Worm (Caenorhabditis elegans): ENCODE data around the gene srt-67.

srt-67 gene

DNA sequence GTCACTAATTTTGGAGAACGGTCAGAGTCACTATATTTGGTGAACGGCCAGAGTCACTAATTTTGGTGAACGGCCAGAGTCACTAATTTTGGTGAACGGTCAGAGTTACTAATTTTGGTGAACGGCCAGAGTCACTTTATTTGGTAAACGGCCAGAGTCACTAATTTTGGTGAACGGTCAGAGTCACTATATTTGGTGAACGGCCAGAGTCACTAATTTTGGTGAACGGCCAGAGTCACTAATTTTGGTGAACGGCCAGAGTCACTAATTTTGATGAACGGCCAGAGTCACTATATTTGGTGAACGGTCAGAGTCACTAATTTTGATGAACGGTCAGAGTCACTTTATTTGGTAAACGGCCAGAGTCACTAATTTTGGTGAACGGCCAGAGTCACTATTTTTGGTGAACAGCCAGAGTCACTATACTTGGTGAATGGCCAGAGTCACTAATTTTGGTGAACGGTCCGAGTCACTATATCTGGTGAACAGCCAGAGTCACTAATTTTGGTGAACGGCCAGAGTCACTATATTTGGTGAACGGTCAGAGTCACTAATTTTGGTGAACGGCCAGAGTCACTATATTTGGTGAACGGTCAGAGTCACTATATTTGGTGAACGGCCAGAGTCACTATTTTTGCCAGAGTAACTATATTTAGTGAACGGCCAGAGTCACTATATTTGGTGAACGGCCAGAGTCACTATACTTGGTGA is 27.2 kb upstream of the srt-67 start:
- peak; percentile 34 for TF ChIP-seq ets-7 (tag; optimal IDR thresholded peaks at IDR 0.05)
- TF ChIP-seq tra-4 (tag; optimal IDR thresholded peaks at IDR 0.05) = peak; percentile 53
- peak; percentile 74 for TF ChIP-seq hmg-4 (GFP tag; optimal IDR thresholded peaks at IDR 0.05)
- peak; percentile 12 for TF ChIP-seq ceh-36 (tag; optimal IDR thresholded peaks at IDR 0.05)
- TF ChIP-seq ceh-13 (GFP tag; optimal IDR thresholded peaks at IDR 0.05) = peak; percentile 25

- no peak for TF ChIP-seq hmbx-1 (tag; optimal IDR thresholded peaks at IDR 0.05)
- no peak for TF ChIP-seq flt-1 (GFP tag; IDR thresholded peaks at IDR 0.05)
- no peak for TF ChIP-seq hnd-1 (tag; optimal IDR thresholded peaks at IDR 0.05)
- no peak for TF ChIP-seq ama-1 (optimal IDR thresholded peaks at IDR 0.05)
- TF ChIP-seq tbx-37 (GFP tag; conservative IDR thresholded peaks at IDR 0.05) = no peak
- no peak for TF ChIP-seq sea-1 (GFP tag; conservative IDR thresholded peaks at IDR 0.05)
- no peak for TF ChIP-seq ceh-13 (GFP tag; optimal IDR thresholded peaks at IDR 0.05)
- TF ChIP-seq tbx-11 (GFP tag; IDR thresholded peaks at IDR 0.05) = no peak
- TF ChIP-seq pes-1 (GFP tag; IDR thresholded peaks at IDR 0.05) = no peak
- no peak for TF ChIP-seq ets-7 (tag; optimal IDR thresholded peaks at IDR 0.05)
- TF ChIP-seq tra-4 (tag; optimal IDR thresholded peaks at IDR 0.05) = no peak
- TF ChIP-seq ceh-36 (tag; optimal IDR thresholded peaks at IDR 0.05) = no peak
- no peak for TF ChIP-seq scrt-1 (GFP tag; IDR thresholded peaks at IDR 0.05)
- TF ChIP-seq B0310.2 (tag; optimal IDR thresholded peaks at IDR 0.05) = no peak
Observed at ce11 chrV:5278001-5278400, 20.7 kb upstream of the srt-67 start, which contains the start of gene B0238.9. B0238.9 (minus strand) TSS chrV:5278101.

DNA sequence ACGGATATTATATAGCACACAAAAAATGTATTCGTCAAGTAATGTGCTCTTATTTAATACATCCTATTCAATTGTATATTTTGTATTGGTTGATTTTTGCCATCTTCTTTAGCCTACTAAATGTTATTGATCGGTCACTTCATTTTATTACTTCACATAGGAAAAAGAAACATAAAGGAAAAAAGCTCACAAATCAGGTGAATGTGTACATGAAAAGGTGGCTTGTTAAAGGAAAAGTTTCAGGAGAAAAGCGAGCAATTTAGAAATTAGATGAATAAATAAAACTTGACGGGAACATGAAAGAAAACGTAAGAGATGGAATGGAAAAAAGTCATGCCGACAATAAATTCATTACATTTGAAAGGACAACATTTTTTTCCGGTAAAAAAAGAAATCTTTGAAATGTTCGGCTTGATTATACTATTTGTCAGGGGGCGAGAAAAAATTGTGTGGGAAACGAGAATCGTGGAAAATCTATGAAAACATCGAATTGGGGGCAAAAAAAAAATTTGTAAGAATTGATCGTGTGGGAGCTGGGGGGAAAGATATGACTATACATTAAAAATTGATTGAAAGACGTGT is 18.3 kb upstream of the srt-67 start:
- TF ChIP-seq pes-1 (GFP tag; IDR thresholded peaks at IDR 0.05) (0 out of 2 replicates have a peak, but pooled peaks have one; percentile 14), scrt-1 (GFP tag; IDR thresholded peaks at IDR 0.05) (no peak), tbx-11 (GFP tag; IDR thresholded peaks at IDR 0.05) (no peak)

- TF ChIP-seq B0310.2 (tag; optimal IDR thresholded peaks at IDR 0.05) (no peak), flt-1 (GFP tag; IDR thresholded peaks at IDR 0.05) (no peak), pes-1 (GFP tag; IDR thresholded peaks at IDR 0.05) (peak; percentile 60; the same call in 1 of the 2 replicates), ceh-13 (GFP tag; optimal IDR thresholded peaks at IDR 0.05) (no peak), F13C5.2 (tag; optimal IDR thresholded peaks at IDR 0.05) (peak; percentile 27), hmg-4 (GFP tag; optimal IDR thresholded peaks at IDR 0.05) (no peak), hnd-1 (tag; optimal IDR thresholded peaks at IDR 0.05) (no peak), tbx-11 (GFP tag; IDR thresholded peaks at IDR 0.05) (0 out of 2 replicates have a peak, but pooled peaks have one; percentile 55)
Observed at ce11 chrV:5274974-5275373, 17.7 kb upstream of the srt-67 start.

DNA sequence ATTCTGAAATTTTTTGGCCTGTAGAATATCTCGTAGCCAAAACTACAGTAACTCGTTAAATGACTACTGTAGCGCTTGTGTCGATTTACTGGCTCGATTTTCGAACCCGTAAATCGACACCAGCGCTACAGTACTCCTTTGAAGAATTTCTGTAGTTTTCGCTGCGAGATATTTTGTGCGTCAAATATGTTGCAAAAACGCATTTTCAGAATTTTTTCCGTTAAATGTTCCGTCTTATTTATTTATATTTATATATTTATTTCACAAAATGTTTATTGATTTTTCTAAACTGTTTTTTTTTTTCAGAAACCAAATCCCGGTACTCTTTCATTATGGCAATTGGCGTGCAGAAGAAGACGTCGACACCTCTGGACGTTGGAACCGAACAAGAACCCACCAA is 16.5 kb upstream of the srt-67 start, which contains the start of gene natc-2:
TSS of gene natc-2 (plus strand) at position 301 of the 400 bp plus-strand sequence.
- TF ChIP-seq ets-7 (tag; optimal IDR thresholded peaks at IDR 0.05) = no peak
- TF ChIP-seq B0310.2 (tag; optimal IDR thresholded peaks at IDR 0.05) = no peak
- no peak for TF ChIP-seq F13C5.2 (tag; optimal IDR thresholded peaks at IDR 0.05)
- no peak for TF ChIP-seq aly-1 (tag; optimal IDR thresholded peaks at IDR 0.05)
- no peak for TF ChIP-seq hmbx-1 (tag; optimal IDR thresholded peaks at IDR 0.05)
- TF ChIP-seq pes-1 (GFP tag; IDR thresholded peaks at IDR 0.05) = no peak
- no peak for TF ChIP-seq ama-1 (optimal IDR thresholded peaks at IDR 0.05)
- no peak for TF ChIP-seq tra-4 (tag; optimal IDR thresholded peaks at IDR 0.05)
- TF ChIP-seq hnd-1 (tag; optimal IDR thresholded peaks at IDR 0.05) = no peak
- no peak for TF ChIP-seq sea-1 (GFP tag; conservative IDR thresholded peaks at IDR 0.05)
- TF ChIP-seq ceh-13 (GFP tag; optimal IDR thresholded peaks at IDR 0.05) = no peak
- TF ChIP-seq hmg-4 (GFP tag; optimal IDR thresholded peaks at IDR 0.05) = no peak

- TF ChIP-seq scrt-1 (GFP tag; IDR thresholded peaks at IDR 0.05) = no peak
- no peak for TF ChIP-seq aly-1 (tag; optimal IDR thresholded peaks at IDR 0.05)
- TF ChIP-seq hmbx-1 (tag; optimal IDR thresholded peaks at IDR 0.05) = no peak
- no peak for TF ChIP-seq hmg-4 (GFP tag; optimal IDR thresholded peaks at IDR 0.05)
- TF ChIP-seq tra-4 (tag; optimal IDR thresholded peaks at IDR 0.05) = no peak
- no peak for TF ChIP-seq flt-1 (GFP tag; IDR thresholded peaks at IDR 0.05)
- no peak for TF ChIP-seq hnd-1 (tag; optimal IDR thresholded peaks at IDR 0.05)
- no peak for TF ChIP-seq tbx-37 (GFP tag; conservative IDR thresholded peaks at IDR 0.05)
- TF ChIP-seq ets-7 (tag; optimal IDR thresholded peaks at IDR 0.05) = no peak
- no peak for TF ChIP-seq F13C5.2 (tag; optimal IDR thresholded peaks at IDR 0.05)
- no peak for TF ChIP-seq ceh-13 (GFP tag; optimal IDR thresholded peaks at IDR 0.05)
Observed at ce11 chrV:5273241-5273640, 16.0 kb upstream of the srt-67 start.

DNA sequence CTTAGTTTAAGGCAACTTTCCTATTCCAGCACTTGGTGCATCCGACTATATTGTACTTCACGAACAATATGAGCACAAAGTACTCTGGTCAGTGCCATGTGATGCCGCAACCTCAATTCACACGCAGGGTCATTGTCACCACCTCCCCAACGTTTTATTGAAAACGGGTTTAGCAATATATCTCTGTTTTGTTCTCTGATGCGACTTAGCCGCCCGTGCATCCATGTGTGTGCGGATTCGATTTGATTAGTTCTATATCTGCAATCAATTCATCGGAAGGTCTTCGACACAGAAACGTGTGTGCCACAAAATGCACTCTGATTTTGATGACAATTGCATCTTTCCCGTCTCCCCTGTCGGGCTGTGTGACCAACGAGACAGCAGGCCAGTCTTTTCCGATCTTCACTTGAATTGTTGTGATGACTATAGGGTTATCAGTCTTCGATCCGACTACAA is 15.4 kb upstream of the srt-67 start:
- TF ChIP-seq hmg-4 (GFP tag; optimal IDR thresholded peaks at IDR 0.05) = no peak

DNA sequence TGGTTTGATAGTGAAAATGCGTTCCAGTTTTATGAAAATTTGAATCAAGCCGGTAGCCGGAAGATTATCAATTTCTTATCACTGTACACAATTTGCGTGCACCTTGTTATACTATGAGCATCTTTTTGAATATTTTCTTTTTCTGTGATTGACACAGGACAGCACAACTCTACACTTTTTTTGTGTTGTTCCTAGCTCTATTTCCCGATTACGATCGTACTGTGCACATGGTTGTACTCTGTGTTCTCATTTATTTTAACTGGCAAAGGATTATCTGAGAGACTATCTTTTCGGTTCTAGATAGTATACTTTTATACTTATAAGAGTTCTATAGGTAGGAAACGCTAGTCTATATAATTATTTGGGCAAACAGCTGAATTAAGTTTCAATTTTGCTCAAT is 14.8 kb upstream of the srt-67 start:
- TF ChIP-seq flt-1 (GFP tag; IDR thresholded peaks at IDR 0.05) = no peak
- TF ChIP-seq ets-7 (tag; optimal IDR thresholded peaks at IDR 0.05) = no peak
- no peak for TF ChIP-seq tbx-37 (GFP tag; conservative IDR thresholded peaks at IDR 0.05)
- TF ChIP-seq hmg-4 (GFP tag; optimal IDR thresholded peaks at IDR 0.05) = no peak
- TF ChIP-seq aly-1 (tag; optimal IDR thresholded peaks at IDR 0.05) = no peak
- no peak for TF ChIP-seq tra-4 (tag; optimal IDR thresholded peaks at IDR 0.05)
- no peak for TF ChIP-seq B0310.2 (tag; optimal IDR thresholded peaks at IDR 0.05)
- no peak for TF ChIP-seq hnd-1 (tag; optimal IDR thresholded peaks at IDR 0.05)
- no peak for TF ChIP-seq ceh-13 (GFP tag; optimal IDR thresholded peaks at IDR 0.05)
- TF ChIP-seq F13C5.2 (tag; optimal IDR thresholded peaks at IDR 0.05) = no peak
